Worm (Caenorhabditis elegans): ENCODE results near the gene T05C1.5.

ce11 chrII:4460851-4461250, 29.8 kb downstream of the T05C1.5 start, which contains the start of the genes T12C9.7 and vps-18:
- TF ChIP-seq dao-5 (tag; optimal IDR thresholded peaks at IDR 0.05) (no peak), W03F9.2 (tag; optimal IDR thresholded peaks at IDR 0.05) (no peak)

Data from whole organism, L4/young adult.